Worm (Caenorhabditis elegans) whole organism, L1 larva: ENCODE measurements around the gene C29F7.1.

Experiments used
- Y116A8C.19 ChIP-seq: sonication (generic microtip); optimal IDR thresholded peaks from 2 replicates; lab custom pipeline; 2016; ENCODE audit warnings: missing compliant biosample characterization, missing genetic modification characterization, borderline replicate concordance
- ama-1 ChIP-seq: fragments of 150-350 bp; optimal IDR thresholded peaks from 2 replicates; lab custom pipeline; 2014
- nhr-237 ChIP-seq: fragments of 150-350 bp; optimal IDR thresholded peaks from 2 replicates; lab custom pipeline; 2014; ENCODE audit warnings: missing biosample characterization, missing genetic modification characterization
- nhr-76 ChIP-seq: sonication (generic microtip); optimal IDR thresholded peaks from 2 replicates; lab custom pipeline; 2017; ENCODE audit warnings: missing biosample characterization, missing genetic modification characterization

ce11 chrX:13444267-13444666, 34.5 kb downstream of the C29F7.1 start:
- TF ChIP-seq Y116A8C.19 (tag; lab: Kevin White, UChicago) (no peak), nhr-237 (no peak), ama-1 (no peak), nhr-76 (tag; lab: Kevin White, UChicago) (no peak)
